Fruit fly (Drosophila melanogaster) whole organism, embryonic: Measurements from ENCODE around the gene RpL32.

ENCODE experiments used
- Bgb ChIP-seq: fragments of 200-800 bp; sonication (Bioruptor generic); IDR thresholded peaks from 2 replicates; pipeline ENCODE4 v1.3.6; 2022; ENCODE audit warnings: missing biosample characterization, missing genetic modification characterization; ENCODE audit not compliant: partially characterized antibody
- CG11398 ChIP-seq: fragments of 200-800 bp; sonication (Bioruptor generic); optimal IDR thresholded peaks from 2 replicates; lab custom pipeline; 2016; ENCODE audit warnings: missing biosample characterization, missing genetic modification characterization
- CG12071 ChIP-seq: fragments of 200-800 bp; sonication (Bioruptor generic); optimal IDR thresholded peaks from 3 replicates; lab custom pipeline; 2018; ENCODE audit warnings: missing biosample characterization, mild to moderate bottlenecking, missing genetic modification characterization
- CG12659 ChIP-seq: fragments of 200-800 bp; sonication (Bioruptor generic); optimal IDR thresholded peaks from 3 replicates; lab custom pipeline; 2017; ENCODE audit warnings: mild to moderate bottlenecking, missing biosample characterization, missing genetic modification reagents, missing genetic modification characterization
- CG12942 ChIP-seq: fragments of 200-800 bp; sonication (Bioruptor generic); optimal IDR thresholded peaks from 3 replicates; lab custom pipeline; 2016; ENCODE audit warnings: missing biosample characterization, missing genetic modification characterization
- CG2120 ChIP-seq: fragments of 200-800 bp; sonication (Bioruptor generic); optimal IDR thresholded peaks from 3 replicates; lab custom pipeline; 2016; ENCODE audit warnings: missing biosample characterization, missing genetic modification characterization
- CG3838 ChIP-seq: fragments of 200-800 bp; sonication (Bioruptor generic); optimal IDR thresholded peaks from 3 replicates; lab custom pipeline; 2016; ENCODE audit warnings: missing biosample characterization, missing genetic modification characterization
- CG4360 ChIP-seq: fragments of 200-800 bp; sonication (Bioruptor generic); IDR thresholded peaks from 2 replicates; pipeline ENCODE4 v1.3.6; 2022; ENCODE audit warnings: missing biosample characterization, missing genetic modification characterization
- CG4617 ChIP-seq: fragments of 200-800 bp; sonication (Bioruptor generic); optimal IDR thresholded peaks from 3 replicates; lab custom pipeline; 2016; ENCODE audit warnings: missing biosample characterization, missing genetic modification characterization, borderline replicate concordance
- CG6791 ChIP-seq: fragments of 200-800 bp; sonication (Bioruptor generic); IDR thresholded peaks from 3 replicates; pipeline ENCODE4 v1.3.6; 2022; ENCODE audit warnings: missing biosample characterization, missing genetic modification characterization; ENCODE audit not compliant: partially characterized antibody
- CG6854 ChIP-seq: fragments of 200-800 bp; sonication (Bioruptor generic); optimal IDR thresholded peaks from 3 replicates; lab custom pipeline; 2017; ENCODE audit warnings: missing biosample characterization, mild to moderate bottlenecking, missing genetic modification characterization
- Drgx ChIP-seq: fragments of 200-800 bp; sonication (Bioruptor generic); IDR thresholded peaks from 2 replicates; pipeline ENCODE4 v1.3.6; 2022; ENCODE audit warnings: missing biosample characterization, missing genetic modification characterization
- Ets65A ChIP-seq: fragments of 200-800 bp; sonication (Bioruptor generic); peaks from one replicate; lab custom pipeline; 2016; ENCODE audit warnings: missing biosample characterization, missing genetic modification characterization
- Hr39 ChIP-seq: fragments of >200 bp; optimal IDR thresholded peaks from 2 replicates; lab custom pipeline; 2017
- Lpt ChIP-seq: fragments of >200 bp; optimal IDR thresholded peaks from 2 replicates; lab custom pipeline; 2018; ENCODE audit warnings: missing biosample characterization, missing genetic modification characterization
- Mrtf ChIP-seq: fragments of 200-800 bp; sonication (Bioruptor generic); IDR thresholded peaks from 3 replicates; pipeline ENCODE4 v1.3.6; 2022; ENCODE audit warnings: missing biosample characterization, missing genetic modification characterization
- Pdp1 ChIP-seq, 2 experiments: fragments of 200-800 bp; sonication (Bioruptor generic); optimal IDR thresholded peaks; 3 replicates each; lab custom pipeline; 2016; ENCODE audit warnings: missing biosample characterization in 2 of 2, missing genetic modification characterization in 2 of 2, mild to moderate bottlenecking in 1 of 2, moderate library complexity in 1 of 2
- Side ChIP-seq: fragments of 200-800 bp; sonication (Bioruptor generic); optimal IDR thresholded peaks from 2 replicates; lab custom pipeline; 2016; ENCODE audit warnings: missing biosample characterization, missing genetic modification characterization
- Usf ChIP-seq: fragments of 200-800 bp; sonication (Bioruptor generic); optimal IDR thresholded peaks from 2 replicates; lab custom pipeline; 2017; ENCODE audit warnings: missing genotype, missing biosample characterization, missing genetic modification characterization
- YL-1 ChIP-seq: fragments of 200-800 bp; sonication (Bioruptor generic); optimal IDR thresholded peaks from 3 replicates; lab custom pipeline; 2017; ENCODE audit warnings: missing biosample characterization, mild to moderate bottlenecking, missing genetic modification characterization
- amos ChIP-seq: fragments of 200-800 bp; sonication (Bioruptor generic); IDR thresholded peaks from 2 replicates; pipeline ENCODE4 v1.3.6; 2022; ENCODE audit warnings: missing biosample characterization, missing genetic modification characterization; ENCODE audit not compliant: partially characterized antibody
- bsh ChIP-seq, 2 experiments: fragments of 200-800 bp; sonication (Bioruptor generic); optimal IDR thresholded peaks; 2 replicates each; lab custom pipeline; 2017 to 2018; ENCODE audit warnings: mild to moderate bottlenecking in 2 of 2, missing biosample characterization in 2 of 2, missing genetic modification characterization in 2 of 2, moderate library complexity in 1 of 2
- ci ChIP-seq: fragments of 200-800 bp; sonication (Bioruptor generic); IDR thresholded peaks from 3 replicates; pipeline ENCODE4 v1.3.6; 2022; ENCODE audit warnings: missing biosample characterization, missing genetic modification characterization
- crol ChIP-seq: fragments of 200-800 bp; sonication (Bioruptor generic); IDR thresholded peaks from 2 replicates; pipeline ENCODE4 v1.3.6; 2022; ENCODE audit warnings: missing biosample characterization, missing genetic modification characterization
- emc ChIP-seq: fragments of 200-800 bp; sonication (Bioruptor generic); optimal IDR thresholded peaks from 2 replicates; lab custom pipeline; 2016; ENCODE audit warnings: missing biosample characterization, missing genetic modification characterization
- fd96Cb ChIP-seq: fragments of 200-800 bp; sonication (Bioruptor generic); optimal IDR thresholded peaks from 2 replicates; lab custom pipeline; 2018; ENCODE audit warnings: missing biosample characterization, mild to moderate bottlenecking, missing genetic modification characterization, moderate library complexity
- ftz-f1 ChIP-seq: fragments of 200-800 bp; sonication (Bioruptor generic); optimal IDR thresholded peaks from 2 replicates; lab custom pipeline; 2016; ENCODE audit warnings: missing biosample characterization, missing genetic modification characterization
- gt ChIP-seq: fragments of 200-800 bp; sonication (Bioruptor generic); IDR thresholded peaks from 2 replicates; pipeline ENCODE4 v1.3.6; 2022; ENCODE audit warnings: missing biosample characterization, missing genetic modification characterization
- klu ChIP-seq: fragments of 200-800 bp; sonication (Bioruptor generic); IDR thresholded peaks from 2 replicates; pipeline ENCODE4 v1.3.6; 2022; ENCODE audit warnings: missing biosample characterization, missing genetic modification characterization
- nom ChIP-seq: fragments of 200-800 bp; sonication (Bioruptor generic); optimal IDR thresholded peaks from 2 replicates; lab custom pipeline; 2017; ENCODE audit warnings: missing biosample characterization, missing genetic modification characterization, mild to moderate bottlenecking, moderate library complexity, missing genetic modification reagents
- pros ChIP-seq: fragments of 200-800 bp; sonication (Bioruptor generic); optimal IDR thresholded peaks from 3 replicates; lab custom pipeline; 2019; ENCODE audit warnings: missing biosample characterization, mild to moderate bottlenecking, missing genetic modification characterization, moderate library complexity
- psq ChIP-seq: fragments of 200-800 bp; sonication (Bioruptor generic); optimal IDR thresholded peaks from 2 replicates; lab custom pipeline; 2017; ENCODE audit warnings: missing biosample characterization, missing genetic modification characterization
- sens ChIP-seq: fragments of 200-800 bp; sonication (Bioruptor generic); peaks from one replicate; lab custom pipeline; 2016; ENCODE audit warnings: missing biosample characterization, missing genetic modification characterization
- stc ChIP-seq: fragments of 200-800 bp; sonication (Bioruptor generic); IDR thresholded peaks from 2 replicates; pipeline ENCODE4 v1.3.6; 2022; ENCODE audit warnings: missing biosample characterization, missing genetic modification characterization
- sug ChIP-seq: fragments of 200-800 bp; optimal IDR thresholded peaks from 2 replicates; lab custom pipeline; 2019; ENCODE audit warnings: missing biosample characterization, mild to moderate bottlenecking, missing genetic modification characterization, moderate library complexity
- trem ChIP-seq: fragments of 200-800 bp; optimal IDR thresholded peaks from 3 replicates; lab custom pipeline; 2019; ENCODE audit warnings: missing biosample characterization, mild to moderate bottlenecking, missing genetic modification characterization, moderate library complexity
- ttk ChIP-seq: fragments of 200-800 bp; sonication (Bioruptor generic); IDR thresholded peaks from 2 replicates; pipeline ENCODE4 v2.1.2; 2022; ENCODE audit warnings: missing biosample characterization, missing genetic modification characterization

The RpL32 gene

DNA sequence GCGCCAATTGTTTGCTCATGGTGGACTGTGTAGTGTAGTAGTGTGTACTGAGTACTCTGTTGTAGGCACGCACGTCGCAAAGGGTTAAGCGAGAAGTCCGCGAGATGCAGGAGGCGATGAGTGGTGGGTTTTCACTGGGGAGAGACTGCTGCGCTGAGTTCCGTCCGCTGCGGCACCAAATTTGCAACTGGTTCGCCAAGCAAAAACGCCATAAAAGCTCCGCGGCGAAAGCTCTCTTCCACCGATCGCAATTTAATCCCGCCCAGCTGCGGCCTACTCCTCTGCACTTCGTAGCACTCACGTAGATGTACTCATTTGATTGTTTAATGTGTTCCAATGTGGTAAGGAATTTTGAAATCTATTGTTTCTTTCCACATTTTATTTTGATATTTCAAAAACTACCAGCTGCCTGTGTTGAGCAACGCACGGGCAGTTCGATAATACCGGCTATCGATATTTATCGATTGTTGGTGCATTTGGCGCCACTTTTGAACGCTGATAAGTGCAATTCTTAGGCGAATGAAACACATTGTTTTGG is 30.9 kb downstream of the RpL32 start, which contains the start of gene CG7920 (continued):
- TF ChIP-seq CG4617 (GFP tag; lab: Kevin White, UChicago): no peak
- peak; percentile 54 for TF ChIP-seq CG2120 (GFP tag; lab: Kevin White, UChicago)
- TF ChIP-seq CG4360 (GFP tag; lab: Robert Waterston, UW): no peak
- peak; percentile 55 for TF ChIP-seq YL-1 (GFP tag; lab: Kevin White, UChicago)
- peak; percentile 18 for TF ChIP-seq CG12942 (GFP tag; lab: Kevin White, UChicago)
- TF ChIP-seq fd96Cb: no peak

DNA sequence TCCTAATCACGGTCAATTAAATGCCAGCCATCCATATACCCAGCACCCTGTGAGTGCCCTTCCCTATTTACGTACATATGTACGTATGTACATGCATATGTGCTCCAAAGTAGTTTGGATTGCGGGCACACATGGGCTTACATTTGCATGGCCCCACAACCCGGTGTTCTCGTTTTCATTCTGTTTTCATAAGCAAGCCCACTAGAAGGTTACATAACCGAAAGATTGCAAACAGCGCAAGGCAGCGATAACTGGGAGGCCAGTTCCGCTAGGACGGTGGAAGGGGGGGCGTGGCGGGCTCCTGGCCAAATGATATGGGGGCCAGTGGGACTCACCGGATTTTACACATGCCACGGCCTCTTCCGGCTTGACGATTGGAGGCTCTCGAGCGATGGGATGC is 31.5 kb downstream of the RpL32 start:
- no peak for TF ChIP-seq ftz-f1 (GFP tag; lab: Kevin White, UChicago)
- TF ChIP-seq Pdp1 (GFP tag; optimal IDR thresholded peaks at IDR 0.05; lab: Kevin White, UChicago): peak in 1 of 2 experiments; percentile 91
- peak; percentile 21; the same call in 1 of the 3 replicates for TF ChIP-seq ci (GFP tag; lab: Robert Waterston, UW)
- 0 out of 3 replicates have a peak, but pooled peaks have one; percentile 8 for TF ChIP-seq CG6791 (GFP tag; lab: Robert Waterston, UW)
- TF ChIP-seq CG12659 (GFP tag; lab: Kevin White, UChicago): no peak
- TF ChIP-seq sug: peak; percentile 31

DNA sequence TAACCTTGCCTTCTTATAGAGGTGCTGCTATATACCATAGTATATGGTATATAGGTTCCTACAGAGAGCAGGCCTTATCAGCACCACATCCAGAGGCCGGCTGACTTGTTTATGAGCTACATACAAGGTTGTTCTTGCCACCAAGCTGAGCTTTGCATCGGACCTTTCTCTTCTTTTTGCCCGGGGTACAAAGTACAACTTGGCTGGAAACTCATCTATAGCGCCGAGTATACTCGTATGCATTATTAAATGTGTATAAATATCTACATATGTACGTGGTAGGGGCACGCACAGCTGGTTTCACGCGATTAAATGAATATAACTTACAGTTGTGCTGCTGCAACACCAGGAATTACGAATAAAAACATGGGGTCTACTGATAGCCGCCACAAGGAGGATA is 32.1 kb downstream of the RpL32 start:
- TF ChIP-seq trem (no peak), Hr39 (lab: Kevin White, UChicago) (no peak), Lpt (no peak), CG12071 (GFP tag; lab: Kevin White, UChicago) (no peak), psq (GFP tag; lab: Kevin White, UChicago) (no peak), bsh (GFP tag; optimal IDR thresholded peaks at IDR 0.05; lab: Kevin White, UChicago) (peak in 1 of 2 experiments; percentile 67), CG11398 (GFP tag; lab: Kevin White, UChicago) (no peak), Usf (GFP tag; lab: Kevin White, UChicago) (no peak), Drgx (GFP tag; lab: Robert Waterston, UW) (peak; percentile 66), klu (GFP tag; lab: Robert Waterston, UW) (no peak), pros (GFP tag; lab: Kevin White, UChicago) (no peak), CG6854 (no peak), Side (GFP tag; lab: Kevin White, UChicago) (no peak), CG3838 (GFP tag; lab: Kevin White, UChicago) (no peak), amos (GFP tag; lab: Robert Waterston, UW) (no peak), Bgb (GFP tag; lab: Robert Waterston, UW) (no peak), stc (GFP tag; lab: Robert Waterston, UW) (no peak), Ets65A (peak; percentile 40), gt (no peak), ttk (GFP tag; lab: Robert Waterston, UW) (no peak), emc (GFP tag; lab: Kevin White, UChicago) (no peak), Mrtf (no peak), sens (GFP tag; lab: Kevin White, UChicago) (peak; percentile 33), crol (no peak), nom (GFP tag; lab: Kevin White, UChicago) (peak; percentile 98)
